Fruit fly (Drosophila melanogaster): ENCODE results near the gene CG33673.

Gene CG33673

DNA sequence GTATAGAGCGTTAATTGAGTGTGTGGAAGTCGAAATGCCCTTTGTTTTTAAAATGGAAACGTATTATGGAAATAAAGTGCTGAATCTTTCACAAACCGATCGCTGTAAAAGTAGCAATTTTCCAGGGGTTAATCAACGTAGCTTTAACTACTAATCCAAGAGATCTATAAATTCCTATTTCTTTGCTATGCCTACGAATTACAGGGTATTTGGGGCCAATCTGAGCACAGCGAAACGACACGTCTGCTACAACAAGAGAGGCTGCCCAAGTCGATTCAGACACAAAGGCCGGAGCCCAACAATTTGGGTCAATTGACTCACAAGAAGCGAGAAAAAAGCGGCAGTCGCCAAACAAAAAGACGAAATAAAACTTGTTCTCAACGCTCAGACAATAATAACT, 39.4 kb downstream of the CG33673 start (continued):
- TF ChIP-seq Drgx (GFP tag; IDR thresholded peaks at IDR 0.05) (peak; percentile 52; the same call in 1 of the 2 replicates), Nf-YB (GFP tag; optimal IDR thresholded peaks at IDR 0.05) (no peak), E2f2 (GFP tag; IDR thresholded peaks at IDR 0.05) (no peak), Fer3 (tag; optimal IDR thresholded peaks at IDR 0.05) (no peak), gro (GFP tag; optimal IDR thresholded peaks at IDR 0.05) (no peak), Gug (GFP tag; IDR thresholded peaks at IDR 0.05) (no peak), CG2199 (GFP tag; IDR thresholded peaks at IDR 0.05) (no peak), HLH54F (GFP tag; optimal IDR thresholded peaks at IDR 0.05) (no peak), seq (GFP tag; IDR thresholded peaks at IDR 0.05) (no peak), peb (GFP tag; IDR thresholded peaks at IDR 0.05) (no peak), pros (GFP tag; optimal IDR thresholded peaks at IDR 0.05) (no peak), CG5953 (GFP tag; IDR thresholded peaks at IDR 0.05) (no peak), dpn (GFP tag; optimal IDR thresholded peaks at IDR 0.05) (no peak), CG30431 (GFP tag; optimal IDR thresholded peaks at IDR 0.05) (no peak), row (GFP tag; IDR thresholded peaks at IDR 0.05) (0 out of 3 replicates have a peak, but pooled peaks have one; percentile 27), CG2120 (GFP tag; optimal IDR thresholded peaks at IDR 0.05) (peak; percentile 13), D19B (GFP tag; optimal IDR thresholded peaks at IDR 0.05) (peak; percentile 52)

DNA sequence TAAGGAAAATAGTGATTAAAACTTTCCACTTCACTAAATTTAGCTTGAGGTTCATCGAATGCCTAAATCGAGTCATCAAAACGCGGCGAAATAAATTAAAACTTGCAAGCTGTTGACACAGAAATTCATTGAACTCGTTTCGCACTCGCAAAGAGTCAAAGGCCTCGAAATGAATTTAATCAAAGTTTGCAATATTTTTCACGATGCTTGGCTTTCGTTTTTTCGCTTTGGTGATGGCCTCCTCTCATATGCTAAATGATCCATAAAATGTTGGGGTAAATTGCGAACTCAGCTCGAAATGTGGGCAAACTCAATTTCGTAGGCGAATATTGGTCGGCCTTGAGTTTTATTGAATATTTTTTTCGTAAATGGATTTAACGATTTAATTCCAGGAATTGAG, 40.2 kb downstream of the CG33673 start:
- no peak for TF ChIP-seq CG10321 (GFP tag; IDR thresholded peaks at IDR 0.05)
- TF ChIP-seq exex (tag; optimal IDR thresholded peaks at IDR 0.05), result no peak
- no peak for TF ChIP-seq repo (GFP tag; optimal IDR thresholded peaks at IDR 0.05)
- no peak for TF ChIP-seq sqz (GFP tag; optimal IDR thresholded peaks at IDR 0.05)
- no peak for TF ChIP-seq CG1233 (GFP tag; optimal IDR thresholded peaks at IDR 0.05)
- no peak for TF ChIP-seq CG10147 (GFP tag; optimal IDR thresholded peaks at IDR 0.05)
- TF ChIP-seq CG15073 (GFP tag; optimal IDR thresholded peaks at IDR 0.05), result no peak
- TF ChIP-seq CG31224 (GFP tag; IDR thresholded peaks at IDR 0.05), result no peak
- TF ChIP-seq slbo (GFP tag; IDR thresholded peaks at IDR 0.05), result no peak
- no peak for TF ChIP-seq tx (GFP tag; optimal IDR thresholded peaks at IDR 0.05)
- TF ChIP-seq CG3407 (GFP tag; optimal IDR thresholded peaks at IDR 0.05), result no peak
- no peak for TF ChIP-seq hkb (optimal IDR thresholded peaks at IDR 0.05)
- no peak for TF ChIP-seq hkb (GFP tag; IDR thresholded peaks at IDR 0.05)
- TF ChIP-seq ato (GFP tag; IDR thresholded peaks at IDR 0.05; ENCODE audit: partially characterized antibody), result no peak
- TF ChIP-seq ind (GFP tag; optimal IDR thresholded peaks at IDR 0.05), result no peak
- TF ChIP-seq ATbp (GFP tag; optimal IDR thresholded peaks at IDR 0.05), result no peak
- no peak for TF ChIP-seq pum (GFP tag; optimal IDR thresholded peaks at IDR 0.05)
- TF ChIP-seq CG4424 (GFP tag; optimal IDR thresholded peaks at IDR 0.05), result no peak

DNA sequence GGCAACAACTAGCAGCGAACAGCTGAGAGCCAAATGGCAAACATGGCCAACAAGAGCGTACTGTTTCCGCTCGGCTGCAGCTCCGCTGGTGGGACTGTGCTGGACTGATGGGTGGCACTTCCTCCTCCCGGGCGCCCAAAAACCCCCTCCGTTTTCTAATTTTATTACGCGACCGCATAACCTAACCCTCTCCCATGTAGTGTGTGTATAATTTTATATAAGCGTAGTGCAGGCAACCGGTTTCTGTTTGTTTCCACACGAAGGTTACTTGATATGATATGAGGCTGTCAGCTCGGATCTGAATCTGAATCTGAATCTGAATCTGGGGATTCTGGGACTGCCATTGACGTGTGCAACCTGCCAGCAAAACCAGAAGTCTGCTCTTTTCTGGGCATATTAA, 43.6 kb downstream of the CG33673 start:
- TF ChIP-seq CG2199 (GFP tag; IDR thresholded peaks at IDR 0.05), result 0 out of 3 replicates have a peak, but pooled peaks have one; percentile 22
- no peak for TF ChIP-seq oc (tag; optimal IDR thresholded peaks at IDR 0.05)
- TF ChIP-seq Eip74EF (GFP tag; optimal IDR thresholded peaks at IDR 0.05), result no peak
- no peak for TF ChIP-seq gce (GFP tag; IDR thresholded peaks at IDR 0.05)
- TF ChIP-seq chinmo (GFP tag; IDR thresholded peaks at IDR 0.05; ENCODE audit: partially characterized antibody), result peak; percentile 49; the same call in 1 of the 4 replicates
- TF ChIP-seq Pdp1 (GFP tag; optimal IDR thresholded peaks at IDR 0.05), result peak in 1 of 2 experiments; percentile 76
- TF ChIP-seq Dp (GFP tag; optimal IDR thresholded peaks at IDR 0.05), result no peak
- peak; percentile 26 for TF ChIP-seq CG12769 (tag; optimal IDR thresholded peaks at IDR 0.05)
- no peak for TF ChIP-seq danr (GFP tag; IDR thresholded peaks at IDR 0.05)
- TF ChIP-seq dmrt99B (tag; optimal IDR thresholded peaks at IDR 0.05), result no peak
- TF ChIP-seq Hsf (GFP tag; optimal IDR thresholded peaks at IDR 0.05), result no peak
- no peak for TF ChIP-seq CG8765 (GFP tag; IDR thresholded peaks at IDR 0.05)
- no peak for TF ChIP-seq ems (GFP tag; optimal IDR thresholded peaks at IDR 0.05)
- no peak for TF ChIP-seq CG15696 (tag; optimal IDR thresholded peaks at IDR 0.05)
- no peak for TF ChIP-seq CG7786 (GFP tag; optimal IDR thresholded peaks at IDR 0.05)
- TF ChIP-seq Ada2b (GFP tag; IDR thresholded peaks at IDR 0.05), result no peak
- no peak for TF ChIP-seq otp (GFP tag; IDR thresholded peaks at IDR 0.05)
- TF ChIP-seq CG18619 (GFP tag; optimal IDR thresholded peaks at IDR 0.05), result no peak
